Fruit fly (Drosophila melanogaster) whole organism, embryonic: ENCODE measurements around the gene msn.

Experiments used
- Abd-B ChIP-seq: fragments of 200-800 bp; sonication (Bioruptor generic); optimal IDR thresholded peaks from 2 replicates; lab custom pipeline; 2018; ENCODE audit warnings: missing biosample characterization, mild to moderate bottlenecking, missing genetic modification characterization, moderate library complexity
- Bteb2 ChIP-seq: fragments of 200-800 bp; sonication (Bioruptor generic); optimal IDR thresholded peaks from 2 replicates; lab custom pipeline; 2016; ENCODE audit warnings: missing biosample characterization, missing genetic modification characterization
- CG10321 ChIP-seq: fragments of 200-800 bp; sonication (Bioruptor generic); IDR thresholded peaks from 2 replicates; pipeline ENCODE4 v1.3.6; 2022; ENCODE audit warnings: missing biosample characterization, missing genetic modification characterization
- CG11695 ChIP-seq: fragments of 200-800 bp; sonication (Bioruptor generic); IDR thresholded peaks from 3 replicates; pipeline ENCODE4 v1.3.6; 2022; ENCODE audit warnings: missing biosample characterization, missing genetic modification characterization
- CG12744 ChIP-seq: fragments of 200-800 bp; sonication (Bioruptor generic); optimal IDR thresholded peaks from 2 replicates; lab custom pipeline; 2016; ENCODE audit warnings: missing biosample characterization, missing genetic modification characterization
- CG13624 ChIP-seq: fragments of 200-800 bp; sonication (Bioruptor generic); optimal IDR thresholded peaks from 2 replicates; lab custom pipeline; 2016; ENCODE audit warnings: missing biosample characterization, missing genetic modification characterization
- CG14965 ChIP-seq: fragments of 200-800 bp; sonication (Bioruptor generic); optimal IDR thresholded peaks from 2 replicates; lab custom pipeline; 2016; ENCODE audit warnings: missing biosample characterization, missing genetic modification characterization, borderline replicate concordance
- CG15601 ChIP-seq: fragments of 200-800 bp; sonication (Bioruptor generic); optimal IDR thresholded peaks from 3 replicates; lab custom pipeline; 2019; ENCODE audit warnings: missing biosample characterization, mild to moderate bottlenecking, missing genetic modification characterization, moderate library complexity
- CG17186 ChIP-seq: fragments of 200-800 bp; sonication (Bioruptor generic); optimal IDR thresholded peaks from 3 replicates; lab custom pipeline; 2017; ENCODE audit warnings: missing biosample characterization, missing genetic modification reagents, missing genetic modification characterization
- CG2129 ChIP-seq: fragments of 200-800 bp; sonication (Bioruptor generic); IDR thresholded peaks from 2 replicates; pipeline ENCODE4 v1.3.6; 2022; ENCODE audit warnings: missing biosample characterization, missing genetic modification characterization; ENCODE audit not compliant: partially characterized antibody
- CG2202 ChIP-seq: fragments of 200-800 bp; sonication (Bioruptor generic); optimal IDR thresholded peaks from 2 replicates; lab custom pipeline; 2018; ENCODE audit warnings: missing biosample characterization, mild to moderate bottlenecking, missing genetic modification characterization
- CG31224 ChIP-seq: fragments of 200-800 bp; sonication (Bioruptor generic); IDR thresholded peaks from 2 replicates; pipeline ENCODE4 v1.3.6; 2022; ENCODE audit warnings: missing biosample characterization, missing genetic modification characterization
- CG3847 ChIP-seq: fragments of 200-800 bp; sonication (Bioruptor generic); IDR thresholded peaks from 2 replicates; pipeline ENCODE4 v1.3.6; 2022; ENCODE audit warnings: missing biosample characterization, missing genetic modification characterization
- CG4360 ChIP-seq: fragments of 200-800 bp; sonication (Bioruptor generic); IDR thresholded peaks from 2 replicates; pipeline ENCODE4 v1.3.6; 2022; ENCODE audit warnings: missing biosample characterization, missing genetic modification characterization
- CG43689 ChIP-seq: fragments of 200-800 bp; sonication (Bioruptor generic); IDR thresholded peaks from 2 replicates; pipeline ENCODE4 v1.3.6; 2022; ENCODE audit warnings: missing biosample characterization, missing genetic modification characterization
- CG4404 ChIP-seq: fragments of 200-800 bp; sonication (Bioruptor generic); IDR thresholded peaks from 2 replicates; pipeline ENCODE4 v1.3.6; 2022; ENCODE audit warnings: missing biosample characterization, missing genetic modification characterization
- CG7786 ChIP-seq: fragments of 200-800 bp; sonication (Bioruptor generic); optimal IDR thresholded peaks from 2 replicates; lab custom pipeline; 2016; ENCODE audit warnings: missing biosample characterization, missing genetic modification characterization
- Chrac-16 ChIP-seq: fragments of 200-800 bp; sonication (Bioruptor generic); optimal IDR thresholded peaks from 3 replicates; lab custom pipeline; 2016; ENCODE audit warnings: missing biosample characterization, missing genetic modification characterization
- Dref ChIP-seq: fragments of 200-800 bp; sonication (Bioruptor generic); IDR thresholded peaks from 2 replicates; pipeline ENCODE4 v1.3.6; 2022; ENCODE audit warnings: missing biosample characterization, missing genetic modification characterization
- E2f2 ChIP-seq: fragments of 200-800 bp; sonication (Bioruptor generic); IDR thresholded peaks from 2 replicates; pipeline ENCODE4 v1.3.6; 2022; ENCODE audit warnings: missing biosample characterization, missing genetic modification characterization
- HLH54F ChIP-seq: fragments of 200-800 bp; sonication (Bioruptor generic); optimal IDR thresholded peaks from 3 replicates; lab custom pipeline; 2016; ENCODE audit warnings: missing biosample characterization, missing genetic modification characterization
- HmgD ChIP-seq: fragments of 200-800 bp; sonication (Bioruptor generic); optimal IDR thresholded peaks from 3 replicates; lab custom pipeline; 2016; ENCODE audit warnings: missing biosample characterization, missing genetic modification characterization
- HmgZ ChIP-seq: fragments of 200-800 bp; sonication (Bioruptor generic); optimal IDR thresholded peaks from 2 replicates; lab custom pipeline; 2018; ENCODE audit warnings: missing biosample characterization, mild to moderate bottlenecking, missing genetic modification characterization
- Lim3 ChIP-seq: fragments of 200-800 bp; sonication (Bioruptor generic); IDR thresholded peaks from 2 replicates; pipeline ENCODE4 v1.3.6; 2022; ENCODE audit warnings: missing biosample characterization, missing genetic modification characterization
- Myb ChIP-seq: fragments of 200-800 bp; sonication (Bioruptor generic); optimal IDR thresholded peaks from 2 replicates; lab custom pipeline; 2016; ENCODE audit warnings: missing biosample characterization, missing genetic modification characterization
- NC2α ChIP-seq: fragments of 200-800 bp; sonication (Bioruptor generic); optimal IDR thresholded peaks from 2 replicates; lab custom pipeline; 2016; ENCODE audit warnings: missing biosample characterization, missing genetic modification characterization
- Ptx1 ChIP-seq: fragments of 200-800 bp; sonication (Bioruptor generic); IDR thresholded peaks from 2 replicates; pipeline ENCODE4 v1.3.6; 2022; ENCODE audit warnings: missing biosample characterization, missing genetic modification characterization
- Ravus ChIP-seq: fragments of 200-800 bp; sonication (Bioruptor generic); IDR thresholded peaks from 2 replicates; pipeline ENCODE4 v1.3.6; 2022; ENCODE audit warnings: missing biosample characterization, missing genetic modification characterization
- Vsx1 ChIP-seq: fragments of 200-800 bp; sonication (Bioruptor generic); optimal IDR thresholded peaks from 2 replicates; lab custom pipeline; 2017; ENCODE audit warnings: missing biosample characterization, mild to moderate bottlenecking, missing genetic modification characterization, missing genetic modification reagents
- Xrp1 ChIP-seq: fragments of 200-800 bp; sonication (Bioruptor generic); IDR thresholded peaks from 2 replicates; pipeline ENCODE4 v1.3.6; 2022; ENCODE audit warnings: missing biosample characterization, missing genetic modification characterization
- bsh ChIP-seq, 2 experiments: fragments of 200-800 bp; sonication (Bioruptor generic); optimal IDR thresholded peaks; 2 replicates each; lab custom pipeline; 2017 to 2018; ENCODE audit warnings: mild to moderate bottlenecking in 2 of 2, missing biosample characterization in 2 of 2, missing genetic modification characterization in 2 of 2, moderate library complexity in 1 of 2
- chn ChIP-seq: fragments of 200-800 bp; sonication (Bioruptor generic); optimal IDR thresholded peaks from 2 replicates; lab custom pipeline; 2016; ENCODE audit warnings: missing biosample characterization, missing genetic modification characterization
- danr ChIP-seq: fragments of 200-800 bp; sonication (Bioruptor generic); IDR thresholded peaks from 2 replicates; pipeline ENCODE4 v1.3.6; 2022; ENCODE audit warnings: missing biosample characterization, missing genetic modification characterization
- gem ChIP-seq: fragments of 200-800 bp; sonication (Bioruptor generic); optimal IDR thresholded peaks from 2 replicates; lab custom pipeline; 2019; ENCODE audit warnings: missing biosample characterization, mild to moderate bottlenecking, missing genetic modification characterization, moderate library complexity
- ham ChIP-seq: fragments of 200-800 bp; sonication (Bioruptor generic); IDR thresholded peaks from 2 replicates; pipeline ENCODE4 v1.3.6; 2022; ENCODE audit warnings: missing biosample characterization, missing genetic modification characterization
- nerfin-1 ChIP-seq: fragments of 200-800 bp; sonication (Bioruptor generic); optimal IDR thresholded peaks from 3 replicates; lab custom pipeline; 2019; ENCODE audit warnings: missing biosample characterization, mild to moderate bottlenecking, missing genetic modification characterization, moderate library complexity
- nerfin-2 ChIP-seq: fragments of 200-800 bp; sonication (Bioruptor generic); IDR thresholded peaks from 2 replicates; pipeline ENCODE4 v1.3.6; 2022; ENCODE audit warnings: missing biosample characterization, missing genetic modification characterization; ENCODE audit not compliant: partially characterized antibody
- nmo ChIP-seq: fragments of 200-800 bp; sonication (Bioruptor generic); optimal IDR thresholded peaks from 2 replicates; lab custom pipeline; 2018; ENCODE audit warnings: missing biosample characterization, mild to moderate bottlenecking, missing genetic modification characterization, moderate library complexity
- onecut ChIP-seq: fragments of 200-800 bp; sonication (Bioruptor generic); IDR thresholded peaks from 2 replicates; pipeline ENCODE4 v1.3.6; 2022; ENCODE audit warnings: missing biosample characterization, missing genetic modification characterization
- p53 ChIP-seq: fragments of 200-800 bp; sonication (Bioruptor generic); optimal IDR thresholded peaks from 2 replicates; lab custom pipeline; 2016; ENCODE audit warnings: missing biosample characterization, missing genetic modification characterization
- peb ChIP-seq: fragments of 200-800 bp; sonication (Bioruptor generic); IDR thresholded peaks from 2 replicates; pipeline ENCODE4 v1.3.6; 2022; ENCODE audit warnings: missing biosample characterization, missing genetic modification characterization
- phol ChIP-seq: fragments of 200-800 bp; sonication (Bioruptor generic); optimal IDR thresholded peaks from 3 replicates; lab custom pipeline; 2018; ENCODE audit warnings: missing biosample characterization, mild to moderate bottlenecking, missing genetic modification characterization, moderate library complexity
- pnt ChIP-seq: fragments of 200-800 bp; sonication (Bioruptor generic); optimal IDR thresholded peaks from 3 replicates; lab custom pipeline; 2016; ENCODE audit warnings: missing biosample characterization, missing genetic modification characterization
- shn ChIP-seq: fragments of 200-800 bp; sonication (Bioruptor generic); optimal IDR thresholded peaks from 3 replicates; lab custom pipeline; 2016; ENCODE audit warnings: missing biosample characterization, missing genetic modification characterization
- sqz ChIP-seq: fragments of 200-800 bp; sonication (Bioruptor generic); optimal IDR thresholded peaks from 3 replicates; lab custom pipeline; 2018; ENCODE audit warnings: missing biosample characterization, mild to moderate bottlenecking, missing genetic modification characterization
- tap ChIP-seq: fragments of 200-800 bp; optimal IDR thresholded peaks from 3 replicates; lab custom pipeline; 2019; ENCODE audit warnings: missing biosample characterization, mild to moderate bottlenecking, missing genetic modification characterization, moderate library complexity
- tup ChIP-seq: fragments of 200-800 bp; sonication (Bioruptor generic); optimal IDR thresholded peaks from 2 replicates; lab custom pipeline; 2016; ENCODE audit warnings: missing biosample characterization, mild to moderate bottlenecking, missing genetic modification characterization, moderate library complexity
- wdn ChIP-seq: fragments of 200-800 bp; sonication (Bioruptor generic); IDR thresholded peaks from 2 replicates; pipeline ENCODE4 v1.3.6; 2022; ENCODE audit warnings: missing biosample characterization, missing genetic modification characterization
- zen ChIP-seq: fragments of 200-800 bp; sonication (Bioruptor generic); optimal IDR thresholded peaks from 3 replicates; lab custom pipeline; 2018; ENCODE audit warnings: missing biosample characterization, mild to moderate bottlenecking, missing genetic modification characterization, moderate library complexity

msn gene

DNA sequence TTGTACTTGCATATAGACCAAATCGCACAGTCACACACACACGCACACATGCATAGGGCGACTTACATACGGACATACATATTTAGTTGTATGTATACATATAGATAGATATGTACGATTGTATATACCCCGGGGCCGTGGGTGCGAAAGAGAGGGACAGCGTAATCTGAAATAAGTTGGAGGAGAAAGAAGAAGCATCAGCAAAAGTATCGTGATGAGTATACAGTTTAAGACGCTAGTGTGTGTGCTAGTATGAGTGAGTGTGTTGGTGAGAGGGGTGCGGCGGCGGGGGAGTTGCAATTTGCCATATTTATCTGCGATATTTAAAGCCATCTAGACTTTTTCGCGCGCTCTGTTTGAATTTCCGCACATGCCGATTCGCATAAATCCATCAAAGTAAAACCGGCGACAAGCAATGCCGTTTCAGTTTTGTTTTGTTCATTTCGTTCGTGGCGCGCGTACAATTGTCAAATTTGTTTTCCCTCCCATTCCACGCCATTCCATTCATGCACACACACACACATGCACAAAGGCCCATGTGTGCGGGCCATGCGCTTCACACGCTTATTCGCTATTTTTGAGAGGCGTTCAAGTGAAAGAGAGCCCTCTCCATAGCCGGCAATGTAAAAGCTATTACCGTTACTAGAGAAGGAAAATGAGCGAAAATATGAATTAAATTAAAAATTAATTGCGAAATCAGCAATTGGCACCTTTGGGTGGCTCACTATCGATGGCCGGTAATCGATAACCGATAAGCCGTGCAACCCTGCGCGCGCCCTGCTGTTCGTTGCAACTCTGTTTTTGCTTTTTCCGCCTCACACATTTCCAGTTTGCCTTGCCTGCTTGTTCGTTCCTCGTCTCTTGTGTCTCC lies 48.8 kb upstream of the msn start (continued):
- TF ChIP-seq ham (GFP tag; lab: Robert Waterston, UW) (peak; percentile 44; the same call in 1 of the 2 replicates), Dref (peak; percentile 95), onecut (GFP tag; lab: Robert Waterston, UW) (peak; percentile 85), p53 (peak; percentile 65), CG31224 (peak; percentile 75), CG13624 (peak; percentile 81), E2f2 (peak; percentile 82), CG7786 (GFP tag; lab: Kevin White, UChicago) (peak; percentile 50), Myb (GFP tag; lab: Kevin White, UChicago) (peak; percentile 83), HmgZ (peak; percentile 75), wdn (peak; percentile 67), Bteb2 (GFP tag; lab: Kevin White, UChicago) (peak; percentile 79), HLH54F (GFP tag; lab: Kevin White, UChicago) (peak; percentile 67), CG4404 (no peak), Xrp1 (GFP tag; lab: Robert Waterston, UW) (peak; percentile 65), bsh (GFP tag; optimal IDR thresholded peaks at IDR 0.05; lab: Kevin White, UChicago) (peak in 1 of 2 experiments; percentile 74), zen (peak; percentile 75), nerfin-2 (GFP tag; lab: Robert Waterston, UW) (peak; percentile 70), CG43689 (0 out of 2 replicates have a peak, but pooled peaks have one; percentile 45), CG14965 (peak; percentile 22), shn (peak; percentile 68), CG17186 (peak; percentile 98), pnt (peak; percentile 12), CG2129 (GFP tag; lab: Robert Waterston, UW) (peak; percentile 49), tap (tag; lab: Kevin White, UChicago) (peak; percentile 66), gem (peak; percentile 52), CG10321 (GFP tag; lab: Robert Waterston, UW) (peak; percentile 72), HmgD (GFP tag; lab: Kevin White, UChicago) (peak; percentile 54), Ravus (no peak), CG11695 (GFP tag; lab: Robert Waterston, UW) (peak; percentile 64), nerfin-1 (tag; lab: Kevin White, UChicago) (peak; percentile 71), CG15601 (tag; lab: Kevin White, UChicago) (peak; percentile 73), peb (GFP tag; lab: Robert Waterston, UW) (peak; percentile 51; the same call in 1 of the 2 replicates), Lim3 (GFP tag; lab: Robert Waterston, UW) (no peak), NC2α (GFP tag; lab: Kevin White, UChicago) (peak; percentile 73), nmo (GFP tag; lab: Kevin White, UChicago) (peak; percentile 67), tup (GFP tag; lab: Kevin White, UChicago) (peak; percentile 42), phol (tag; lab: Kevin White, UChicago) (peak; percentile 74), Vsx1 (GFP tag; lab: Kevin White, UChicago) (peak; percentile 86), Ptx1 (GFP tag; lab: Robert Waterston, UW) (peak; percentile 64), Abd-B (GFP tag; lab: Kevin White, UChicago) (no peak), danr (peak; percentile 43; the same call in 1 of the 2 replicates), chn (GFP tag; lab: Kevin White, UChicago) (peak; percentile 86), CG2202 (peak; percentile 75), CG3847 (peak; percentile 73), Chrac-16 (GFP tag; lab: Kevin White, UChicago) (peak; percentile 51), CG4360 (GFP tag; lab: Robert Waterston, UW) (peak; percentile 44; the same call in 1 of the 2 replicates), sqz (GFP tag; lab: Kevin White, UChicago) (peak; percentile 91), CG12744 (GFP tag; lab: Kevin White, UChicago) (peak; percentile 60)
